Fruit fly (Drosophila melanogaster) whole organism, embryonic: ENCODE measurements around the gene Oatp26F.

ENCODE experiments used
- CG11093 ChIP-seq: fragments of 200-800 bp; sonication (Bioruptor generic); IDR thresholded peaks from 3 replicates; pipeline ENCODE4 v1.3.6; 2022; ENCODE audit warnings: missing biosample characterization, missing genetic modification characterization
- MBD-R2 ChIP-seq: fragments of 200-800 bp; sonication (Bioruptor generic); IDR thresholded peaks from 2 replicates; pipeline ENCODE4 v1.3.6; 2022; ENCODE audit warnings: missing biosample characterization, missing genetic modification characterization
- NC2α ChIP-seq: fragments of 200-800 bp; sonication (Bioruptor generic); optimal IDR thresholded peaks from 2 replicates; lab custom pipeline; 2016; ENCODE audit warnings: missing biosample characterization, missing genetic modification characterization
- Ssrp ChIP-seq: fragments of 200-800 bp; sonication (Bioruptor generic); optimal IDR thresholded peaks from 2 replicates; lab custom pipeline; 2018; ENCODE audit warnings: missing biosample characterization, mild to moderate bottlenecking, missing genetic modification characterization, moderate library complexity
- Usf ChIP-seq: fragments of 200-800 bp; sonication (Bioruptor generic); optimal IDR thresholded peaks from 2 replicates; lab custom pipeline; 2017; ENCODE audit warnings: missing genotype, missing biosample characterization, missing genetic modification characterization
- ftz-f1 ChIP-seq: fragments of 200-800 bp; sonication (Bioruptor generic); optimal IDR thresholded peaks from 2 replicates; lab custom pipeline; 2016; ENCODE audit warnings: missing biosample characterization, missing genetic modification characterization
- pan ChIP-seq, 4 experiments: fragments of >200 bp in 3 of 4; fragments of 200-800 bp in 1 of 4; sonication (Bioruptor generic) in 1 of 4; optimal IDR thresholded peaks in 3 of 4; IDR thresholded peaks in 1 of 4; 2 replicates each; pipeline versions ENCODE4 v1.3.6 to Lab custom; 2017 to 2022; ENCODE audit warnings: missing biosample characterization in 2 of 4, missing genetic modification characterization in 2 of 4, mixed read lengths in 1 of 4

DNA sequence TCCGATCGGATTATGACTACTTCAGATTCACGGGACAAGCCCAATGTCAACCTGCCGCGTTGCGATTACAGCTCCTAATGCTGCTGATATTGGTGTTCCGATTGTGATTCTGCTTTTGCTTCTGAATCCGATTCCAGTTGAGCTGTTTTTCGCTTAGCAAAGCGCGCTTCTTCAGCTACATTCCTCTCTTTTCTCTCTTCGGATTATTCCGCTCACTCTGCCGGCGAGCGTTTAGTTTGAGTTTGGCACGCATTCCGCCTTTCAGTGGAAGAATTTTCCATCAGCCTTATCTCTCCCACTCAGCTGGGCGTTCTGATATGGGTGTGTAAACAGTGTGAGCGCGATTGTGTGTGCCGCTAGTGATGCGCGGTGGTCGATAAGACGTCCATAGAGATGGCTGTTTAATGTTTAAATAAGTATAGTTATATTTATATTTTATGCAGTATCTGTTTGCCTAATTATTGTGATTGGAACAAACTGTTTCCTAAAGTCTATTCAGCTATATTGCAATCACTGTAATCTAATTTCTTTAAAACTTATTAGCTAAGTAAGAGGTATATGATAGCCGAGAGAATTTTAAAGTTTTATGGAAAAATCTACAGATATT lies 35.6 kb upstream of the Oatp26F start, which contains the start of gene Galt:
- TF ChIP-seq Ssrp (tag; lab: Kevin White, UChicago) (peak; percentile 3), NC2α (GFP tag; lab: Kevin White, UChicago) (no peak), Usf (GFP tag; lab: Kevin White, UChicago) (no peak), pan (optimal IDR thresholded peaks at IDR 0.05; lab: Kevin White, UChicago) (no peak), pan (GFP tag; optimal IDR thresholded peaks at IDR 0.05 in 1 of 2, IDR thresholded peaks at IDR 0.05 in 1 of 2) (peak in 1 of 2 experiments; percentile 29), MBD-R2 (GFP tag; lab: Robert Waterston, UW) (peak; percentile 74), ftz-f1 (peak; percentile 22), CG11093 (GFP tag; lab: Robert Waterston, UW) (no peak)
